Fruit fly (Drosophila melanogaster) whole organism, prepupa: ENCODE data around the gene CG31191.

ENCODE experiments used
- CG10669 ChIP-seq: fragments of 200-800 bp; sonication (Bioruptor generic); optimal IDR thresholded peaks from 3 replicates; lab custom pipeline; 2018; ENCODE audit warnings: missing biosample characterization, mild to moderate bottlenecking, missing genetic modification characterization, moderate library complexity
- Eip78C ChIP-seq: fragments of 200-800 bp; sonication (Bioruptor generic); peaks from one replicate; lab custom pipeline; 2016; ENCODE audit warnings: missing biosample characterization, missing genetic modification characterization
- Lpt ChIP-seq: fragments of 200-800 bp; sonication (Bioruptor generic); optimal IDR thresholded peaks from 3 replicates; lab custom pipeline; 2016; ENCODE audit warnings: missing biosample characterization, missing genetic modification characterization
- topi ChIP-seq: fragments of 200-800 bp; sonication (Bioruptor generic); optimal IDR thresholded peaks from 3 replicates; lab custom pipeline; 2016; ENCODE audit warnings: missing biosample characterization, missing genetic modification characterization

- TF ChIP-seq topi (GFP tag; lab: Kevin White, UChicago) (no peak), Eip78C (GFP tag; lab: Kevin White, UChicago) (no peak), Lpt (no peak), CG10669 (GFP tag; lab: Kevin White, UChicago) (no peak)
Observed at dm6 chr3R:20987836-20988235, 42.5 kb upstream of the CG31191 start, which contains the start of gene CG43446.
